Fruit fly (Drosophila melanogaster): Measurements from ENCODE around the gene CG9922.

The CG9922 gene

dm6 chr3R:14012478-14013146 is 23.6 kb downstream of the CG9922 start (continued):
- TF ChIP-seq Drgx (GFP tag; IDR thresholded peaks at IDR 0.05) (peak; percentile 83), grn (GFP tag; optimal IDR thresholded peaks at IDR 0.05) (peak; percentile 27), CG34422 (GFP tag; IDR thresholded peaks at IDR 0.05) (peak; percentile 98), CG3281 (GFP tag; optimal IDR thresholded peaks at IDR 0.05) (peak; percentile 86), CG14667 (GFP tag; IDR thresholded peaks at IDR 0.05) (peak; percentile 96), CG10979 (tag; optimal IDR thresholded peaks at IDR 0.05) (peak; percentile 96), CG7963 (GFP tag; IDR thresholded peaks at IDR 0.05; ENCODE audit: partially characterized antibody) (no peak; the same call in 1 of the 3 replicates), cato (GFP tag; optimal IDR thresholded peaks at IDR 0.05; ENCODE audit: borderline replicate concordance) (peak; percentile 38), CG9437 (GFP tag; optimal IDR thresholded peaks at IDR 0.05) (peak; percentile 71), org-1 (GFP tag; optimal IDR thresholded peaks at IDR 0.05) (peak; percentile 81), Dp (GFP tag; optimal IDR thresholded peaks at IDR 0.05) (no peak), ftz-f1 (GFP tag; optimal IDR thresholded peaks at IDR 0.05) (peak; percentile 7), NfI (GFP tag; optimal IDR thresholded peaks at IDR 0.05) (peak; percentile 77), Nf-YC (tag; optimal IDR thresholded peaks at IDR 0.05) (peak; percentile 62), fru (optimal IDR thresholded peaks at IDR 0.05) (no peak), lola (GFP tag; optimal IDR thresholded peaks at IDR 0.05) (peak in 1 of 3 experiments; percentile 69), Meics (GFP tag; optimal IDR thresholded peaks at IDR 0.05) (peak; percentile 92), sqz (GFP tag; optimal IDR thresholded peaks at IDR 0.05) (peak; percentile 91), lab (GFP tag; optimal IDR thresholded peaks at IDR 0.05) (peak; percentile 94), Lpt (GFP tag; optimal IDR thresholded peaks at IDR 0.05) (no peak), aop (GFP tag; IDR thresholded peaks at IDR 0.05) (peak; percentile 71), chm (GFP tag; IDR thresholded peaks at IDR 0.05) (peak; percentile 98), CG15479 (GFP tag; optimal IDR thresholded peaks at IDR 0.05) (no peak), CG12769 (tag; optimal IDR thresholded peaks at IDR 0.05) (peak; percentile 89), CG3847 (GFP tag; IDR thresholded peaks at IDR 0.05) (peak; percentile 77), Hmx (GFP tag; optimal IDR thresholded peaks at IDR 0.05) (peak; percentile 14), CG2678 (tag; optimal IDR thresholded peaks at IDR 0.05) (peak; percentile 95), CG8944 (GFP tag; optimal IDR thresholded peaks at IDR 0.05) (peak; percentile 79), dmrt99B (tag; optimal IDR thresholded peaks at IDR 0.05) (peak; percentile 96), tll (GFP tag; optimal IDR thresholded peaks at IDR 0.05) (peak in 1 of 2 experiments; percentile 30), grau (tag; optimal IDR thresholded peaks at IDR 0.05) (peak; percentile 82), CG30403 (GFP tag; optimal IDR thresholded peaks at IDR 0.05) (peak; percentile 78), vvl (GFP tag; IDR thresholded peaks at IDR 0.05) (peak; percentile 98), CG14965 (GFP tag; optimal IDR thresholded peaks at IDR 0.05; ENCODE audit: borderline replicate concordance) (peak; percentile 83), CG4854 (GFP tag; optimal IDR thresholded peaks at IDR 0.05) (peak; percentile 88), kay (GFP tag; optimal IDR thresholded peaks at IDR 0.05) (peak; percentile 86), Fer1 (GFP tag; optimal IDR thresholded peaks at IDR 0.05) (peak; percentile 91), CG17359 (tag; optimal IDR thresholded peaks at IDR 0.05) (peak; percentile 96), ham (GFP tag; IDR thresholded peaks at IDR 0.05) (peak; percentile 62), disco-r (GFP tag; optimal IDR thresholded peaks at IDR 0.05) (peak; percentile 78), yki (optimal IDR thresholded peaks at IDR 0.05) (no peak), HmgZ (tag; optimal IDR thresholded peaks at IDR 0.05) (peak; percentile 72), sug (tag; optimal IDR thresholded peaks at IDR 0.05) (peak; percentile 19), CG11695 (GFP tag; IDR thresholded peaks at IDR 0.05) (peak; percentile 97), Sry-δ (GFP tag; optimal IDR thresholded peaks at IDR 0.05) (peak; percentile 64), ase (GFP tag; IDR thresholded peaks at IDR 0.05) (peak; percentile 96), ttk (GFP tag; IDR thresholded peaks at IDR 0.05) (peak; percentile 96), wor (GFP tag; IDR thresholded peaks at IDR 0.05) (peak; percentile 80), CG18619 (GFP tag; optimal IDR thresholded peaks at IDR 0.05) (peak; percentile 75), Oli (tag; optimal IDR thresholded peaks at IDR 0.05) (peak; percentile 90)
